Fruit fly (Drosophila melanogaster): ENCODE results near the gene Rox8.

Rox8 gene

DNA sequence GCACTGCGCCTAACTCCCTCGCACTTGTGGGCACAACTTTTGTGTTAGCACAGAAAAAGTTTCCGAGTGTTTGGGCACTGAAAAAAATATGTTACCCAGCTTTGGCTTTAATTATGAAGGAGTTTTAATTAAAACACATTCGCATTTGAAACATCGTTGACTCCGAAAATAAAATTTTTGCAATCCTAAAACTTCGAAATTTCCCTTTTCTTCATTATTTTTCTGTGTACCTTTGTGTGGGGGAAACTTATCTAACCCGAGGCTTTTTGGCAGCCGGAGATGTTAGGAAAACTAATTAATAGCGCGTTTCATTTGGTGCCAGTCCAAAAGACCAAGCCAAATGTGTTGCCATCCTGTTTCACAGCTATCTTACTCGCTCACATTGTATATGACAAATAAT is 43.6 kb upstream of the Rox8 start (continued):
- TF ChIP-seq sqz (GFP tag; optimal IDR thresholded peaks at IDR 0.05) (no peak), Blimp-1 (GFP tag; optimal IDR thresholded peaks at IDR 0.05) (no peak), CG8089 (GFP tag; optimal IDR thresholded peaks at IDR 0.05) (no peak), nerfin-2 (GFP tag; IDR thresholded peaks at IDR 0.05; ENCODE audit: partially characterized antibody) (no peak), prd (optimal IDR thresholded peaks at IDR 0.05) (no peak), prd (GFP tag; IDR thresholded peaks at IDR 0.05) (no peak), Neu2 (GFP tag; optimal IDR thresholded peaks at IDR 0.05; ENCODE audit: borderline replicate concordance) (no peak), CG10147 (GFP tag; optimal IDR thresholded peaks at IDR 0.05) (no peak), Gug (GFP tag; IDR thresholded peaks at IDR 0.05) (no peak), fu2 (GFP tag; optimal IDR thresholded peaks at IDR 0.05) (no peak), CG11504 (tag; optimal IDR thresholded peaks at IDR 0.05) (no peak), Meics (GFP tag; optimal IDR thresholded peaks at IDR 0.05) (peak; percentile 40), Bdp1 (GFP tag; optimal IDR thresholded peaks at IDR 0.05) (no peak), CG4854 (GFP tag; optimal IDR thresholded peaks at IDR 0.05) (no peak), Dip3 (GFP tag; optimal IDR thresholded peaks at IDR 0.05) (peak; percentile 2), CG6813 (GFP tag; optimal IDR thresholded peaks at IDR 0.05) (no peak), CG15479 (GFP tag; optimal IDR thresholded peaks at IDR 0.05) (no peak), ems (GFP tag; optimal IDR thresholded peaks at IDR 0.05) (no peak), peb (GFP tag; IDR thresholded peaks at IDR 0.05) (0 out of 2 replicates have a peak, but pooled peaks have one; percentile 17), Nf-YB (GFP tag; optimal IDR thresholded peaks at IDR 0.05) (no peak), CG14965 (GFP tag; optimal IDR thresholded peaks at IDR 0.05; ENCODE audit: borderline replicate concordance) (no peak), CG42726 (GFP tag; IDR thresholded peaks at IDR 0.05; ENCODE audit: partially characterized antibody) (no peak), gfzf (GFP tag; optimal IDR thresholded peaks at IDR 0.05) (no peak), aop (GFP tag; IDR thresholded peaks at IDR 0.05) (no peak), CG2199 (GFP tag; IDR thresholded peaks at IDR 0.05) (no peak), exex (tag; optimal IDR thresholded peaks at IDR 0.05) (no peak), Atf3 (GFP tag; optimal IDR thresholded peaks at IDR 0.05) (no peak), chm (GFP tag; IDR thresholded peaks at IDR 0.05) (no peak), BEAF-32 (GFP tag; optimal IDR thresholded peaks at IDR 0.05) (no peak), CG2889 (GFP tag; IDR thresholded peaks at IDR 0.05) (no peak), CG12744 (GFP tag; optimal IDR thresholded peaks at IDR 0.05) (no peak), vfl (GFP tag; optimal IDR thresholded peaks at IDR 0.05) (no peak), CG15514 (GFP tag; optimal IDR thresholded peaks at IDR 0.05) (peak; percentile 41), CG4404 (GFP tag; IDR thresholded peaks at IDR 0.05) (no peak), slou (GFP tag; optimal IDR thresholded peaks at IDR 0.05) (no peak), hth (optimal IDR thresholded peaks at IDR 0.05) (no peak), zfh2 (GFP tag; optimal IDR thresholded peaks at IDR 0.05) (peak; percentile 15), CG11723 (GFP tag; optimal IDR thresholded peaks at IDR 0.05) (no peak)

DNA sequence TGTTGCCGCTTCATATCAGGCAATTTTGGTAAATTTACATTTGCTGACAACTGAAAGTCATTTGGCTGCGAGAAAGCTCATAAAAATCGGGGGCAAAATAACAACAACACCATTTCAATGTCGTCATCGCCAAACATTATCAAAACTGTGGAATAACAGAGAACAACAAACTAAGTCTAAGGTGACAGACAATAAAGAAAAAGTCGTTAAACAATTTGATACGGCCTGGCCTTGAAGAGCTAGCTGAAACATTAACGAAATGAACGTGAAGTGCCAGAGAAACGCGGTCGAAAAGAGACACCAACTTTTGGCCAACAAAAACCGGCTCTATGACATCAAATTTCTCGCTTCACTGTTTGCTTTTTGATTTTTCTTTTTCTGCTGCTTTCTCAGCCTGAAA is 42.1 kb upstream of the Rox8 start:
- TF ChIP-seq oc (tag; optimal IDR thresholded peaks at IDR 0.05), result peak; percentile 22
- TF ChIP-seq CG3065 (GFP tag; optimal IDR thresholded peaks at IDR 0.05), result no peak
- no peak for TF ChIP-seq sr (GFP tag; IDR thresholded peaks at IDR 0.05)
- no peak for TF ChIP-seq chn (GFP tag; optimal IDR thresholded peaks at IDR 0.05)
- TF ChIP-seq eve (GFP tag; optimal IDR thresholded peaks at IDR 0.05), result peak in 1 of 2 experiments; percentile 12
- TF ChIP-seq abd-A (tag; optimal IDR thresholded peaks at IDR 0.05), result peak; percentile 46
- TF ChIP-seq Hr78 (GFP tag; optimal IDR thresholded peaks at IDR 0.05), result no peak
- TF ChIP-seq sug (tag; optimal IDR thresholded peaks at IDR 0.05), result peak; percentile 10
- peak; percentile 55 for TF ChIP-seq gsb-n (tag; optimal IDR thresholded peaks at IDR 0.05)

Data from whole organism, embryonic.